Fruit fly (Drosophila melanogaster) whole organism, embryonic: ENCODE data around the gene st.
A peak's percentile ranks its signal among the peaks of the same experiment; 100 is the strongest.

Experiments used
- B-H2 ChIP-seq: fragments of 200-800 bp; sonication (Bioruptor generic); optimal IDR thresholded peaks from 2 replicates; lab custom pipeline; 2018; ENCODE audit warnings: missing biosample characterization, mild to moderate bottlenecking, missing genetic modification characterization
- CG10321 ChIP-seq: fragments of 200-800 bp; sonication (Bioruptor generic); IDR thresholded peaks from 2 replicates; pipeline ENCODE4 v1.3.6; 2022; ENCODE audit warnings: missing biosample characterization, missing genetic modification characterization
- CG11560 ChIP-seq: fragments of 200-800 bp; sonication (Bioruptor generic); IDR thresholded peaks from 3 replicates; pipeline ENCODE4 v1.3.6; 2022; ENCODE audit warnings: missing biosample characterization, missing genetic modification characterization
- CG12391 ChIP-seq: fragments of 200-800 bp; sonication (Bioruptor generic); optimal IDR thresholded peaks from 3 replicates; lab custom pipeline; 2018; ENCODE audit warnings: missing biosample characterization, mild to moderate bottlenecking, missing genetic modification characterization, moderate library complexity
- CG12659 ChIP-seq: fragments of 200-800 bp; sonication (Bioruptor generic); optimal IDR thresholded peaks from 3 replicates; lab custom pipeline; 2017; ENCODE audit warnings: mild to moderate bottlenecking, missing biosample characterization, missing genetic modification reagents, missing genetic modification characterization
- CG13296 ChIP-seq: fragments of 200-800 bp; sonication (Bioruptor generic); optimal IDR thresholded peaks from 3 replicates; lab custom pipeline; 2018; ENCODE audit warnings: missing biosample characterization, mild to moderate bottlenecking, missing genetic modification characterization
- CG13624 ChIP-seq: fragments of 200-800 bp; sonication (Bioruptor generic); optimal IDR thresholded peaks from 2 replicates; lab custom pipeline; 2016; ENCODE audit warnings: missing biosample characterization, missing genetic modification characterization
- CG1529 ChIP-seq: fragments of 200-800 bp; sonication (Bioruptor generic); optimal IDR thresholded peaks from 3 replicates; lab custom pipeline; 2018; ENCODE audit warnings: missing biosample characterization, missing genetic modification characterization
- CG1602 ChIP-seq: fragments of 200-800 bp; sonication (Bioruptor generic); optimal IDR thresholded peaks from 3 replicates; lab custom pipeline; 2016; ENCODE audit warnings: missing biosample characterization, missing genetic modification characterization
- CG16815 ChIP-seq: fragments of 200-800 bp; sonication (Bioruptor generic); optimal IDR thresholded peaks from 3 replicates; lab custom pipeline; 2017; ENCODE audit warnings: missing biosample characterization, mild to moderate bottlenecking, missing genetic modification characterization
- CG18476 ChIP-seq: fragments of 200-800 bp; sonication (Bioruptor generic); optimal IDR thresholded peaks from 2 replicates; lab custom pipeline; 2016; ENCODE audit warnings: missing biosample characterization, mild to moderate bottlenecking, missing genetic modification characterization
- CG2889 ChIP-seq: fragments of 200-800 bp; sonication (Bioruptor generic); IDR thresholded peaks from 3 replicates; pipeline ENCODE4 v1.3.6; 2022; ENCODE audit warnings: missing biosample characterization, missing genetic modification characterization
- CG42726 ChIP-seq: fragments of 200-800 bp; sonication (Bioruptor generic); IDR thresholded peaks from 2 replicates; pipeline ENCODE4 v1.3.6; 2022; ENCODE audit warnings: missing biosample characterization, missing genetic modification characterization; ENCODE audit not compliant: partially characterized antibody
- CG4617 ChIP-seq: fragments of 200-800 bp; sonication (Bioruptor generic); optimal IDR thresholded peaks from 3 replicates; lab custom pipeline; 2016; ENCODE audit warnings: missing biosample characterization, missing genetic modification characterization, borderline replicate concordance
- CG4730 ChIP-seq: fragments of 200-800 bp; sonication (Bioruptor generic); IDR thresholded peaks from 2 replicates; pipeline ENCODE4 v1.3.6; 2022; ENCODE audit warnings: missing biosample characterization, missing genetic modification characterization
- CG7357 ChIP-seq: fragments of 200-800 bp; sonication (Bioruptor generic); IDR thresholded peaks from 3 replicates; pipeline ENCODE4 v1.3.6; 2022; ENCODE audit warnings: missing biosample characterization, missing genetic modification characterization
- CG7928 ChIP-seq: fragments of 200-800 bp; sonication (Bioruptor generic); optimal IDR thresholded peaks from 2 replicates; lab custom pipeline; 2017; ENCODE audit warnings: missing biosample characterization, mild to moderate bottlenecking, missing genetic modification characterization
- CG7987 ChIP-seq: fragments of 200-800 bp; sonication (Bioruptor generic); optimal IDR thresholded peaks from 2 replicates; lab custom pipeline; 2018; ENCODE audit warnings: missing biosample characterization, mild to moderate bottlenecking, missing genetic modification characterization, moderate library complexity
- CG8089 ChIP-seq: fragments of 200-800 bp; sonication (Bioruptor generic); optimal IDR thresholded peaks from 3 replicates; lab custom pipeline; 2016; ENCODE audit warnings: missing biosample characterization, missing genetic modification characterization
- CG8944 ChIP-seq: fragments of 200-800 bp; sonication (Bioruptor generic); optimal IDR thresholded peaks from 3 replicates; lab custom pipeline; 2016; ENCODE audit warnings: missing biosample characterization, missing genetic modification characterization
- D19A ChIP-seq: fragments of 200-800 bp; optimal IDR thresholded peaks from 3 replicates; lab custom pipeline; 2019; ENCODE audit warnings: missing biosample characterization, mild to moderate bottlenecking, missing genetic modification characterization, moderate library complexity
- Dek ChIP-seq: fragments of 200-800 bp; sonication (Bioruptor generic); optimal IDR thresholded peaks from 3 replicates; lab custom pipeline; 2019; ENCODE audit warnings: missing biosample characterization, mild to moderate bottlenecking, missing genetic modification characterization, moderate library complexity
- Eip74EF ChIP-seq, 2 experiments: fragments of 200-800 bp in 1 of 2; fragments of >200 bp in 1 of 2; sonication (Bioruptor generic) in 1 of 2; optimal IDR thresholded peaks; 2 replicates each; lab custom pipeline; 2017 to 2019; ENCODE audit warnings: missing biosample characterization in 2 of 2, missing genetic modification characterization in 2 of 2, mild to moderate bottlenecking in 1 of 2, moderate library complexity in 1 of 2
- Elba2 ChIP-seq: fragments of 200-800 bp; sonication (Bioruptor generic); optimal IDR thresholded peaks from 3 replicates; lab custom pipeline; 2016; ENCODE audit warnings: missing biosample characterization, missing genetic modification characterization
- HLH54F ChIP-seq: fragments of 200-800 bp; sonication (Bioruptor generic); optimal IDR thresholded peaks from 3 replicates; lab custom pipeline; 2016; ENCODE audit warnings: missing biosample characterization, missing genetic modification characterization
- Hr3 ChIP-seq: fragments of 200-800 bp; sonication (Bioruptor generic); optimal IDR thresholded peaks from 3 replicates; lab custom pipeline; 2016; ENCODE audit warnings: missing biosample characterization, missing genetic modification characterization
- Myb ChIP-seq: fragments of 200-800 bp; sonication (Bioruptor generic); optimal IDR thresholded peaks from 2 replicates; lab custom pipeline; 2016; ENCODE audit warnings: missing biosample characterization, missing genetic modification characterization
- Rfx ChIP-seq: fragments of 200-800 bp; sonication (Bioruptor generic); IDR thresholded peaks from 2 replicates; pipeline ENCODE4 v1.3.6; 2022; ENCODE audit warnings: missing biosample characterization, missing genetic modification characterization
- Scr ChIP-seq: fragments of 200-800 bp; sonication (Bioruptor generic); IDR thresholded peaks from 2 replicates; pipeline ENCODE4 v1.3.6; 2022; ENCODE audit warnings: missing biosample characterization, missing genetic modification characterization; ENCODE audit not compliant: partially characterized antibody
- ab ChIP-seq: fragments of 200-800 bp; sonication (Bioruptor generic); optimal IDR thresholded peaks from 2 replicates; lab custom pipeline; 2016; ENCODE audit warnings: missing biosample characterization, missing genetic modification characterization
- br ChIP-seq: fragments of >200 bp; optimal IDR thresholded peaks from 2 replicates; lab custom pipeline; 2017
- cwo ChIP-seq: fragments of 200-800 bp; sonication (Bioruptor generic); optimal IDR thresholded peaks from 3 replicates; lab custom pipeline; 2017; ENCODE audit warnings: missing biosample characterization, missing genetic modification characterization, mild to moderate bottlenecking, moderate library complexity, missing genetic modification reagents
- ewg ChIP-seq: fragments of 200-800 bp; sonication (Bioruptor generic); optimal IDR thresholded peaks from 3 replicates; lab custom pipeline; 2017; ENCODE audit warnings: mild to moderate bottlenecking, missing biosample characterization, missing genetic modification reagents, missing genetic modification characterization
- fd102C ChIP-seq: fragments of 200-800 bp; sonication (Bioruptor generic); optimal IDR thresholded peaks from 2 replicates; lab custom pipeline; 2018; ENCODE audit warnings: missing biosample characterization, mild to moderate bottlenecking, missing genetic modification characterization, moderate library complexity
- fu2 ChIP-seq: fragments of 200-800 bp; sonication (Bioruptor generic); optimal IDR thresholded peaks from 2 replicates; lab custom pipeline; 2016; ENCODE audit warnings: missing biosample characterization, missing genetic modification characterization
- gem ChIP-seq: fragments of 200-800 bp; sonication (Bioruptor generic); optimal IDR thresholded peaks from 2 replicates; lab custom pipeline; 2019; ENCODE audit warnings: missing biosample characterization, mild to moderate bottlenecking, missing genetic modification characterization, moderate library complexity
- grau ChIP-seq: fragments of 200-800 bp; optimal IDR thresholded peaks from 3 replicates; lab custom pipeline; 2019; ENCODE audit warnings: missing biosample characterization, mild to moderate bottlenecking, missing genetic modification characterization, moderate library complexity
- insv ChIP-seq, 2 experiments: fragments of 200-800 bp; sonication (Bioruptor generic); optimal IDR thresholded peaks; 3 replicates each; lab custom pipeline; 2016 to 2018; ENCODE audit warnings: missing biosample characterization in 2 of 2, missing genetic modification characterization in 2 of 2
- luna ChIP-seq: fragments of 200-800 bp; sonication (Bioruptor generic); optimal IDR thresholded peaks from 2 replicates; lab custom pipeline; 2016; ENCODE audit warnings: missing biosample characterization, missing genetic modification characterization
- onecut ChIP-seq: fragments of 200-800 bp; sonication (Bioruptor generic); IDR thresholded peaks from 2 replicates; pipeline ENCODE4 v1.3.6; 2022; ENCODE audit warnings: missing biosample characterization, missing genetic modification characterization
- pan ChIP-seq, 4 experiments: fragments of >200 bp in 3 of 4; fragments of 200-800 bp in 1 of 4; sonication (Bioruptor generic) in 1 of 4; optimal IDR thresholded peaks in 3 of 4; IDR thresholded peaks in 1 of 4; 2 replicates each; pipeline versions ENCODE4 v1.3.6 to Lab custom; 2017 to 2022; ENCODE audit warnings: missing biosample characterization in 2 of 4, missing genetic modification characterization in 2 of 4, mixed read lengths in 1 of 4
- sc ChIP-seq, 3 experiments: fragments of >200 bp in 2 of 3; fragments of 200-800 bp in 1 of 3; sonication (Bioruptor generic) in 1 of 3; optimal IDR thresholded peaks; 2 replicates in 2 of 3; 3 replicates in 1 of 3; lab custom pipeline; 2017; ENCODE audit warnings: mild to moderate bottlenecking in 1 of 3, missing biosample characterization in 1 of 3, missing genetic modification characterization in 1 of 3, missing genetic modification reagents in 1 of 3
- sd ChIP-seq: fragments of 200-800 bp; sonication (Bioruptor generic); optimal IDR thresholded peaks from 3 replicates; lab custom pipeline; 2018; ENCODE audit warnings: missing biosample characterization, mild to moderate bottlenecking, missing genetic modification characterization, moderate library complexity
- sens-2 ChIP-seq: fragments of 200-800 bp; sonication (Bioruptor generic); IDR thresholded peaks from 2 replicates; pipeline ENCODE4 v1.3.6; 2022; ENCODE audit warnings: missing biosample characterization, missing genetic modification characterization
- sisA ChIP-seq: fragments of 200-800 bp; sonication (Bioruptor generic); IDR thresholded peaks from 2 replicates; pipeline ENCODE4 v1.3.6; 2022; ENCODE audit warnings: missing biosample characterization, missing genetic modification characterization
- slou ChIP-seq: fragments of 200-800 bp; sonication (Bioruptor generic); optimal IDR thresholded peaks from 3 replicates; lab custom pipeline; 2016; ENCODE audit warnings: missing biosample characterization, missing genetic modification characterization
- zen2 ChIP-seq: fragments of 200-800 bp; sonication (Bioruptor generic); IDR thresholded peaks from 3 replicates; pipeline ENCODE4 v1.3.6; 2022; ENCODE audit warnings: missing biosample characterization, missing genetic modification characterization; ENCODE audit not compliant: partially characterized antibody

The st gene

dm6 chr3L:16494651-16495074 is 2.8 kb upstream of the st start (continued):
- TF ChIP-seq pan (optimal IDR thresholded peaks at IDR 0.05; lab: Kevin White, UChicago) (no peak), pan (GFP tag; optimal IDR thresholded peaks at IDR 0.05 in 1 of 2, IDR thresholded peaks at IDR 0.05 in 1 of 2) (no peak), fd102C (GFP tag; lab: Kevin White, UChicago) (no peak), sens-2 (GFP tag; lab: Robert Waterston, UW) (no peak), Eip74EF (GFP tag; optimal IDR thresholded peaks at IDR 0.05; lab: Kevin White, UChicago) (peak in 1 of 2 experiments; percentile 32), Myb (GFP tag; lab: Kevin White, UChicago) (no peak), CG8089 (GFP tag; lab: Kevin White, UChicago) (no peak), HLH54F (peak; percentile 5), grau (tag; lab: Kevin White, UChicago) (peak; percentile 28), fu2 (GFP tag; lab: Kevin White, UChicago) (no peak), Hr3 (no peak), CG13296 (GFP tag; lab: Kevin White, UChicago) (peak; percentile 52), sisA (no peak), D19A (tag; lab: Kevin White, UChicago) (peak; percentile 94), CG8944 (GFP tag; lab: Kevin White, UChicago) (no peak), CG16815 (GFP tag; lab: Kevin White, UChicago) (no peak), CG4617 (GFP tag; lab: Kevin White, UChicago) (no peak), CG13624 (GFP tag; lab: Kevin White, UChicago) (no peak), sc (optimal IDR thresholded peaks at IDR 0.05; lab: Kevin White, UChicago) (no peak), sc (GFP tag; optimal IDR thresholded peaks at IDR 0.05; lab: Kevin White, UChicago) (no peak), CG12659 (GFP tag; lab: Kevin White, UChicago) (peak; percentile 7), Dek (tag; lab: Kevin White, UChicago) (peak; percentile 17), CG42726 (GFP tag; lab: Robert Waterston, UW) (no peak), Elba2 (GFP tag; lab: Kevin White, UChicago) (no peak), CG7357 (no peak), ewg (GFP tag; lab: Kevin White, UChicago) (no peak), onecut (GFP tag; lab: Robert Waterston, UW) (peak; percentile 50), slou (GFP tag; lab: Kevin White, UChicago) (no peak), ab (GFP tag; lab: Kevin White, UChicago) (no peak), CG2889 (GFP tag; lab: Robert Waterston, UW) (no peak), CG1602 (GFP tag; lab: Kevin White, UChicago) (no peak), CG10321 (GFP tag; lab: Robert Waterston, UW) (no peak), br (lab: Kevin White, UChicago) (no peak), cwo (GFP tag; lab: Kevin White, UChicago) (peak; percentile 22), CG7987 (GFP tag; lab: Kevin White, UChicago) (no peak), CG4730 (GFP tag; lab: Robert Waterston, UW) (no peak), CG11560 (tag; lab: Robert Waterston, UW) (no peak), B-H2 (GFP tag; lab: Kevin White, UChicago) (no peak), luna (GFP tag; lab: Kevin White, UChicago) (no peak), sd (tag; lab: Kevin White, UChicago) (no peak), insv (GFP tag; optimal IDR thresholded peaks at IDR 0.05; lab: Kevin White, UChicago) (no peak), gem (tag; lab: Kevin White, UChicago) (peak; percentile 50), CG12391 (tag; lab: Kevin White, UChicago) (no peak), zen2 (GFP tag; lab: Robert Waterston, UW) (no peak), CG1529 (GFP tag; lab: Kevin White, UChicago) (no peak), CG18476 (no peak), Rfx (peak; percentile 10; the same call in 1 of the 2 replicates), CG7928 (GFP tag; lab: Kevin White, UChicago) (no peak), Scr (GFP tag; lab: Robert Waterston, UW) (no peak)
